Worm (Caenorhabditis elegans): ENCODE results near the gene C17B7.5.

Gene C17B7.5

DNA sequence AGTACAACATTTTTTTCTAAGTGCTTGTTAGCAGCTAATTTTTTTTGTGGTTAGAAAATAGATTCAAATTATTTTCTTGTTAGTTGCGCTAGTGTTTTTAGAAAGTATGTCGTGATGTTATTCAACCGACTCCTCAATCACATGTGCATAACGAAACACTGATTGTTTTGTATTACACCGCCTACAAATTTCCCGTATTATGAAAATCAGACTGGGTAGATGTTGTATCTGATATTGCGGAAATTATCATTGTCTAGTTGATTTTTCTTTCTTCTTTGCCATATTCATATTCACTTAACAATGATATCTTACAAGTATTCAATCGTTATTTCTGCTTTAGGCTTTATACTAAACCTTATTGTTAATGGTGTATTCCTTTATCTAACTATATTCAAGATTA, 17.8 kb downstream of the C17B7.5 start, which contains the start of gene str-63:
Gene str-63, plus strand, starts transcription at position 301 of the 400 bp plus-strand sequence.
- TF ChIP-seq sea-2 (GFP tag; IDR thresholded peaks at IDR 0.05) = no peak
- no peak for TF ChIP-seq lir-1 (GFP tag; conservative IDR thresholded peaks at IDR 0.05)
- TF ChIP-seq attf-3 (GFP tag; conservative IDR thresholded peaks at IDR 0.05) = no peak
- no peak for TF ChIP-seq ama-1 (optimal IDR thresholded peaks at IDR 0.05)
- no peak for TF ChIP-seq ama-1 (GFP tag; optimal IDR thresholded peaks at IDR 0.05)
- no peak for TF ChIP-seq ZK185.1 (tag; optimal IDR thresholded peaks at IDR 0.05; ENCODE audit: poor library complexity, severe bottlenecking)
- TF ChIP-seq lin-26 (GFP tag; IDR thresholded peaks at IDR 0.05) = no peak
- no peak for TF ChIP-seq cebp-1 (GFP tag; IDR thresholded peaks at IDR 0.05)
- no peak for TF ChIP-seq cebp-1 (tag; optimal IDR thresholded peaks at IDR 0.05)
- no peak for TF ChIP-seq egl-44 (GFP tag; IDR thresholded peaks at IDR 0.05)
- TF ChIP-seq F55B11.4 (tag; optimal IDR thresholded peaks at IDR 0.05; ENCODE audit: borderline replicate concordance, insufficient read depth) = no peak
- no peak for TF ChIP-seq madf-8 (GFP tag; conservative IDR thresholded peaks at IDR 0.05)
- TF ChIP-seq F33H1.4 (GFP tag; IDR thresholded peaks at IDR 0.05) = no peak
- no peak for TF ChIP-seq nhr-90 (tag; optimal IDR thresholded peaks at IDR 0.05)
- TF ChIP-seq ceh-27 (GFP tag; optimal IDR thresholded peaks at IDR 0.05) = no peak
- no peak for TF ChIP-seq somi-1 (GFP tag; optimal IDR thresholded peaks at IDR 0.05)
- no peak for TF ChIP-seq rcor-1 (GFP tag; IDR thresholded peaks at IDR 0.05)
- no peak for TF ChIP-seq cebp-2 (GFP tag; IDR thresholded peaks at IDR 0.05)
- no peak for TF ChIP-seq ztf-28 (GFP tag; IDR thresholded peaks at IDR 0.05)
- no peak for TF ChIP-seq pha-4 (tag; optimal IDR thresholded peaks at IDR 0.05)

DNA sequence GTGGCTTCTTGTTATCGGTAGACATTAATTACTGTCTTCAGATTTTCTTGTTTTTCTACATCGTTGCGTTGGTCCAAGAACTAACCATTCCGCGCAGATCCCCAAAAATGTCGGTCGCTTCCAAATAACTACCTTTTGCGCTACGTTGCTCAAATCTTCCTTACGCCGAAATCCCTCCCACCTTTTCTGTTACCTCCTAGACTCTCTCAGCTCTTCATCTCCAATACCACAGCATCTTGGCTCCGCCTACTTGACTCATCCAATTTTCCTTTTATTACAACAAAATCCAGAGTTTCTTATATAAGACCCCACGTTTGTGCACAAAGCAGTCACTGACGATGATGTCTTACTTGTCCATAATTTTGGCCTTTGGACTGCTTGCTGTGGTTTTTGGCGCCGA, 19.5 kb downstream of the C17B7.5 start, which contains the start of gene C17B7.12:
Gene C17B7.12, plus strand, starts transcription at position 301 of the 400 bp plus-strand sequence.
- no peak for TF ChIP-seq ceh-91 (GFP tag; IDR thresholded peaks at IDR 0.05)
- no peak for TF ChIP-seq efl-1 (GFP tag; optimal IDR thresholded peaks at IDR 0.05)

DNA sequence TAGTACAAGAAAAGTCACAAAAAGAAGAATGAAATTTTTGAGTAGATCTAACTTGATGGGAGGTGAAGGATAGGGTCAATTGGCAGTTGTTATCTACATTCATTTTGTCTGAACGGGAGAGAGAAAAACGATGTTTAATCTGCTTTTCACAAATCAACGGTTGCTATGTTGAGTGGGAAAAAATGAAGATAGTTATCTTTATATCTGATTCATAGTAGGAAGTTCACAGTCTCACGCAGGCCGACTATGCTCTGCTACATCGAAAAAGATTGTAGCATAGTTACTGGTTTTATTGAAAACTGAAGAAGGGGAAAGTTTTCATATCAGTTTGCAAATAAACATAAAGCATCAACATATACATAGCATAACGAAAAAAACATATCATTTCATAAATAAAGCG, 22.1 kb downstream of the C17B7.5 start:
- TF ChIP-seq F23B12.7 (tag; optimal IDR thresholded peaks at IDR 0.05; ENCODE audit: insufficient read depth) (no peak), efl-1 (GFP tag; optimal IDR thresholded peaks at IDR 0.05) (no peak), pha-4 (tag; optimal IDR thresholded peaks at IDR 0.05) (no peak), ztf-26 (tag; optimal IDR thresholded peaks at IDR 0.05) (no peak), mcd-1 (GFP tag; IDR thresholded peaks at IDR 0.05) (no peak), nhr-90 (tag; optimal IDR thresholded peaks at IDR 0.05) (no peak), athp-1 (tag; optimal IDR thresholded peaks at IDR 0.05) (no peak), Y56A3A.18 (GFP tag; IDR thresholded peaks at IDR 0.05) (no peak), hmg-1.2 (GFP tag; IDR thresholded peaks at IDR 0.05) (no peak), snpc-3.4 (tag; optimal IDR thresholded peaks at IDR 0.05) (no peak), F37B4.10 (GFP tag; IDR thresholded peaks at IDR 0.05) (no peak), ztf-25 (GFP tag; IDR thresholded peaks at IDR 0.05) (no peak), Y95B8A.8 (GFP tag; IDR thresholded peaks at IDR 0.05) (no peak)

DNA sequence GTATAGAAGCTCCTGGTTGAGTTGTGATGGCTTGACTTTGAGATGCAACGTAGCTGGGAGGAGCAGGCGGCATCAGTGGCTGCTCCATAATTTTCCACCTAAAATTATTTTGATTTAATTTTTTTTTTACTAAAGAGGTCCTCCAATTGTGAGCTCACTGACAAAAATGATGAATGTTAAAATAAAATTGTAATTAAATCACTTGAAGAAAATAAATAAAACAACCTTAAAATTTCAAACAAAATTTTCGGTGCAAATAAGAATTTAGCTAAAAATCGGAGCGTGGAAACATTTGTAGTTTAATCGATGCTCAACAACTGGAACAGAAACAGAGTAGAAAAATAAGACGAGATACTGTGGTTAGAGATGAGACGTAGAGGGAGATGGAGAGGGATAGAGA, 23.7 kb downstream of the C17B7.5 start, which contains the start of gene scrm-3:
Gene scrm-3, minus strand, starts transcription at position 101 of the 400 bp plus-strand sequence.
- TF ChIP-seq unc-130 (GFP tag; optimal IDR thresholded peaks at IDR 0.05) (no peak), nfya-2 (GFP tag; IDR thresholded peaks at IDR 0.05) (no peak), F57C9.4 (tag; optimal IDR thresholded peaks at IDR 0.05) (no peak), hrde-1 (tag; optimal IDR thresholded peaks at IDR 0.05; ENCODE audit: borderline replicate concordance) (no peak), hmg-1.2 (GFP tag; IDR thresholded peaks at IDR 0.05) (peak; percentile 37; the same call in 1 of the 2 replicates), hlh-26 (GFP tag; conservative IDR thresholded peaks at IDR 0.05) (no peak), gei-17 (GFP tag; optimal IDR thresholded peaks at IDR 0.05) (no peak)

Measured in whole organism, young adult.